Fruit fly (Drosophila melanogaster) whole organism, embryonic: ENCODE data around the gene Vta1.
A peak's percentile ranks its signal among the peaks of the same experiment; 100 is the strongest.

Experiments used
- Asciz ChIP-seq: fragments of 200-800 bp; sonication (Bioruptor generic); optimal IDR thresholded peaks from 2 replicates; lab custom pipeline; 2017; ENCODE audit warnings: missing biosample characterization, mild to moderate bottlenecking, missing genetic modification characterization, missing genetic modification reagents
- Atf-2 ChIP-seq: fragments of 200-800 bp; sonication (Bioruptor generic); optimal IDR thresholded peaks from 2 replicates; lab custom pipeline; 2016; ENCODE audit warnings: missing biosample characterization, missing genetic modification characterization
- CG10543 ChIP-seq: fragments of 200-800 bp; sonication (Bioruptor generic); optimal IDR thresholded peaks from 3 replicates; lab custom pipeline; 2017; ENCODE audit warnings: missing biosample characterization, mild to moderate bottlenecking, missing genetic modification characterization, moderate library complexity
- CG11093 ChIP-seq: fragments of 200-800 bp; sonication (Bioruptor generic); IDR thresholded peaks from 3 replicates; pipeline ENCODE4 v1.3.6; 2022; ENCODE audit warnings: missing biosample characterization, missing genetic modification characterization
- CG12769 ChIP-seq: fragments of 200-800 bp; sonication (Bioruptor generic); optimal IDR thresholded peaks from 2 replicates; lab custom pipeline; 2019; ENCODE audit warnings: missing biosample characterization, mild to moderate bottlenecking, missing genetic modification characterization, moderate library complexity
- CG13287 ChIP-seq: fragments of 200-800 bp; sonication (Bioruptor generic); IDR thresholded peaks from 2 replicates; pipeline ENCODE4 v1.3.6; 2022; ENCODE audit warnings: missing biosample characterization, missing genetic modification characterization; ENCODE audit not compliant: partially characterized antibody
- CG13296 ChIP-seq: fragments of 200-800 bp; sonication (Bioruptor generic); optimal IDR thresholded peaks from 3 replicates; lab custom pipeline; 2018; ENCODE audit warnings: missing biosample characterization, mild to moderate bottlenecking, missing genetic modification characterization
- CG13894 ChIP-seq: fragments of 200-800 bp; sonication (Bioruptor generic); optimal IDR thresholded peaks from 3 replicates; lab custom pipeline; 2018; ENCODE audit warnings: missing biosample characterization, mild to moderate bottlenecking, missing genetic modification characterization, moderate library complexity
- CG18011 ChIP-seq: fragments of 200-800 bp; sonication (Bioruptor generic); optimal IDR thresholded peaks from 2 replicates; lab custom pipeline; 2017; ENCODE audit warnings: missing biosample characterization, missing genetic modification characterization, mild to moderate bottlenecking, moderate library complexity, missing genotype
- CG18599 ChIP-seq: fragments of 200-800 bp; sonication (Bioruptor generic); optimal IDR thresholded peaks from 3 replicates; lab custom pipeline; 2017; ENCODE audit warnings: missing biosample characterization, missing genetic modification characterization, mild to moderate bottlenecking, moderate library complexity, missing genetic modification reagents
- CG18619 ChIP-seq: fragments of 200-800 bp; sonication (Bioruptor generic); optimal IDR thresholded peaks from 3 replicates; lab custom pipeline; 2017; ENCODE audit warnings: missing biosample characterization, mild to moderate bottlenecking, missing genetic modification characterization
- CG2202 ChIP-seq: fragments of 200-800 bp; sonication (Bioruptor generic); optimal IDR thresholded peaks from 2 replicates; lab custom pipeline; 2018; ENCODE audit warnings: missing biosample characterization, mild to moderate bottlenecking, missing genetic modification characterization
- CG32532 ChIP-seq: fragments of 200-800 bp; sonication (Bioruptor generic); IDR thresholded peaks from 2 replicates; pipeline ENCODE4 v1.3.6; 2022; ENCODE audit warnings: missing biosample characterization, missing genetic modification characterization
- CG33557 ChIP-seq: fragments of 200-800 bp; sonication (Bioruptor generic); optimal IDR thresholded peaks from 2 replicates; lab custom pipeline; 2019; ENCODE audit warnings: missing biosample characterization, mild to moderate bottlenecking, missing genetic modification characterization, moderate library complexity
- CG34376 ChIP-seq: fragments of 200-800 bp; sonication (Bioruptor generic); optimal IDR thresholded peaks from 2 replicates; lab custom pipeline; 2018; ENCODE audit warnings: missing biosample characterization, mild to moderate bottlenecking, missing genetic modification characterization
- CG6854 ChIP-seq: fragments of 200-800 bp; sonication (Bioruptor generic); optimal IDR thresholded peaks from 3 replicates; lab custom pipeline; 2017; ENCODE audit warnings: missing biosample characterization, mild to moderate bottlenecking, missing genetic modification characterization
- CG8388 ChIP-seq: fragments of 200-800 bp; sonication (Bioruptor generic); optimal IDR thresholded peaks from 2 replicates; lab custom pipeline; 2019; ENCODE audit warnings: missing biosample characterization, mild to moderate bottlenecking, missing genetic modification characterization, moderate library complexity
- CG9215 ChIP-seq: fragments of 200-800 bp; sonication (Bioruptor generic); IDR thresholded peaks from 2 replicates; pipeline ENCODE4 v1.3.6; 2022; ENCODE audit warnings: missing biosample characterization, missing genetic modification characterization
- D ChIP-seq, 2 experiments: fragments of 200-800 bp in 1 of 2; fragments of >200 bp in 1 of 2; sonication (Bioruptor generic) in 1 of 2; optimal IDR thresholded peaks; 2 replicates in 1 of 2; 3 replicates in 1 of 2; lab custom pipeline; 2017; ENCODE audit warnings: mild to moderate bottlenecking in 1 of 2, missing biosample characterization in 1 of 2, missing genetic modification characterization in 1 of 2, missing genetic modification reagents in 1 of 2
- E2f2 ChIP-seq: fragments of 200-800 bp; sonication (Bioruptor generic); IDR thresholded peaks from 2 replicates; pipeline ENCODE4 v1.3.6; 2022; ENCODE audit warnings: missing biosample characterization, missing genetic modification characterization
- Hmr ChIP-seq: fragments of 200-800 bp; sonication (Bioruptor generic); optimal IDR thresholded peaks from 3 replicates; lab custom pipeline; 2017; ENCODE audit warnings: mild to moderate bottlenecking, missing biosample characterization, missing genetic modification reagents, missing genetic modification characterization
- Hr3 ChIP-seq: fragments of 200-800 bp; sonication (Bioruptor generic); optimal IDR thresholded peaks from 3 replicates; lab custom pipeline; 2016; ENCODE audit warnings: missing biosample characterization, missing genetic modification characterization
- Med ChIP-seq: fragments of 200-800 bp; sonication (Bioruptor generic); peaks from one replicate; lab custom pipeline; 2016; ENCODE audit warnings: missing biosample characterization, missing genetic modification characterization, mild to moderate bottlenecking, inconsistent platforms, moderate library complexity
- NC2α ChIP-seq: fragments of 200-800 bp; sonication (Bioruptor generic); optimal IDR thresholded peaks from 2 replicates; lab custom pipeline; 2016; ENCODE audit warnings: missing biosample characterization, missing genetic modification characterization
- Nf-YC ChIP-seq: fragments of 200-800 bp; optimal IDR thresholded peaks from 3 replicates; lab custom pipeline; 2019; ENCODE audit warnings: missing biosample characterization, mild to moderate bottlenecking, missing genetic modification characterization, moderate library complexity
- TFAM ChIP-seq: fragments of 200-800 bp; sonication (Bioruptor generic); optimal IDR thresholded peaks from 2 replicates; lab custom pipeline; 2017; ENCODE audit warnings: missing biosample characterization, missing genetic modification characterization, inconsistent platforms
- Trl ChIP-seq, 3 experiments: fragments of >200 bp in 2 of 3; fragments of 200-800 bp in 1 of 3; sonication (Bioruptor generic) in 1 of 3; optimal IDR thresholded peaks; 2 replicates in 1 of 3; 3 replicates in 2 of 3; lab custom pipeline; 2016 to 2017; ENCODE audit warnings: missing biosample characterization in 1 of 3, missing genetic modification characterization in 1 of 3
- bbx ChIP-seq: fragments of 200-800 bp; sonication (Bioruptor generic); IDR thresholded peaks from 2 replicates; pipeline ENCODE4 v1.3.6; 2022; ENCODE audit warnings: missing biosample characterization, missing genetic modification characterization; ENCODE audit not compliant: partially characterized antibody
- crol ChIP-seq: fragments of 200-800 bp; sonication (Bioruptor generic); IDR thresholded peaks from 2 replicates; pipeline ENCODE4 v1.3.6; 2022; ENCODE audit warnings: missing biosample characterization, missing genetic modification characterization
- crp ChIP-seq, 2 experiments: fragments of 200-800 bp; sonication (Bioruptor generic); optimal IDR thresholded peaks; 2 replicates in 1 of 2; 3 replicates in 1 of 2; lab custom pipeline; 2017; ENCODE audit warnings: missing biosample characterization in 2 of 2, missing genetic modification characterization in 2 of 2, mild to moderate bottlenecking in 1 of 2, moderate library complexity in 1 of 2
- fd3F ChIP-seq: fragments of 200-800 bp; sonication (Bioruptor generic); optimal IDR thresholded peaks from 2 replicates; lab custom pipeline; 2018; ENCODE audit warnings: missing biosample characterization, mild to moderate bottlenecking, missing genetic modification characterization, moderate library complexity
- grau ChIP-seq: fragments of 200-800 bp; optimal IDR thresholded peaks from 3 replicates; lab custom pipeline; 2019; ENCODE audit warnings: missing biosample characterization, mild to moderate bottlenecking, missing genetic modification characterization, moderate library complexity
- gro ChIP-seq: fragments of 200-800 bp; sonication (Bioruptor generic); optimal IDR thresholded peaks from 2 replicates; lab custom pipeline; 2016; ENCODE audit warnings: missing biosample characterization, missing genetic modification characterization
- hb ChIP-seq: fragments of 200-800 bp; sonication (Bioruptor generic); IDR thresholded peaks from 3 replicates; pipeline ENCODE4 v1.3.6; 2022; ENCODE audit warnings: missing biosample characterization, missing genetic modification characterization; ENCODE audit not compliant: partially characterized antibody
- inv ChIP-seq: fragments of 200-800 bp; sonication (Bioruptor generic); IDR thresholded peaks from 2 replicates; pipeline ENCODE4 v1.3.6; 2022; ENCODE audit warnings: missing biosample characterization, missing genetic modification characterization; ENCODE audit not compliant: partially characterized antibody
- nerfin-1 ChIP-seq: fragments of 200-800 bp; sonication (Bioruptor generic); optimal IDR thresholded peaks from 3 replicates; lab custom pipeline; 2019; ENCODE audit warnings: missing biosample characterization, mild to moderate bottlenecking, missing genetic modification characterization, moderate library complexity
- oc ChIP-seq: fragments of 200-800 bp; sonication (Bioruptor generic); optimal IDR thresholded peaks from 2 replicates; lab custom pipeline; 2018; ENCODE audit warnings: missing biosample characterization, mild to moderate bottlenecking, missing genetic modification characterization, moderate library complexity
- onecut ChIP-seq: fragments of 200-800 bp; sonication (Bioruptor generic); IDR thresholded peaks from 2 replicates; pipeline ENCODE4 v1.3.6; 2022; ENCODE audit warnings: missing biosample characterization, missing genetic modification characterization
- pfk ChIP-seq: fragments of 200-800 bp; sonication (Bioruptor generic); optimal IDR thresholded peaks from 2 replicates; lab custom pipeline; 2018; ENCODE audit warnings: missing biosample characterization, mild to moderate bottlenecking, missing genetic modification characterization, moderate library complexity
- pzg ChIP-seq: fragments of 200-800 bp; sonication (Bioruptor generic); optimal IDR thresholded peaks from 3 replicates; lab custom pipeline; 2018; ENCODE audit warnings: missing biosample characterization, mild to moderate bottlenecking, missing genetic modification characterization, moderate library complexity
- schlank ChIP-seq: fragments of 200-800 bp; sonication (Bioruptor generic); optimal IDR thresholded peaks from 2 replicates; lab custom pipeline; 2018; ENCODE audit warnings: missing biosample characterization, mild to moderate bottlenecking, missing genetic modification characterization
- scrt ChIP-seq: fragments of 200-800 bp; sonication (Bioruptor generic); optimal IDR thresholded peaks from 2 replicates; lab custom pipeline; 2018; ENCODE audit warnings: missing biosample characterization, mild to moderate bottlenecking, missing genetic modification characterization, moderate library complexity
- seq ChIP-seq: fragments of 200-800 bp; sonication (Bioruptor generic); IDR thresholded peaks from 2 replicates; pipeline ENCODE4 v1.3.6; 2022; ENCODE audit warnings: missing biosample characterization, missing genetic modification characterization
- stc ChIP-seq: fragments of 200-800 bp; sonication (Bioruptor generic); IDR thresholded peaks from 2 replicates; pipeline ENCODE4 v1.3.6; 2022; ENCODE audit warnings: missing biosample characterization, missing genetic modification characterization
- sug ChIP-seq: fragments of 200-800 bp; optimal IDR thresholded peaks from 2 replicates; lab custom pipeline; 2019; ENCODE audit warnings: missing biosample characterization, mild to moderate bottlenecking, missing genetic modification characterization, moderate library complexity
- tx ChIP-seq: fragments of 200-800 bp; sonication (Bioruptor generic); optimal IDR thresholded peaks from 2 replicates; lab custom pipeline; 2016; ENCODE audit warnings: missing biosample characterization, missing genetic modification characterization
- vnd ChIP-seq: fragments of 200-800 bp; sonication (Bioruptor generic); IDR thresholded peaks from 3 replicates; pipeline ENCODE4 v1.3.6; 2022; ENCODE audit warnings: missing biosample characterization, missing genetic modification characterization; ENCODE audit not compliant: partially characterized antibody

Gene Vta1

dm6 chr3L:1648690-1649355 is 3.9 kb downstream of the Vta1 start, which contains the start of gene CG13920 (continued):
- no peak for TF ChIP-seq Hmr
- TF ChIP-seq Med = peak; percentile 59
- TF ChIP-seq Asciz (GFP tag; lab: Kevin White, UChicago) = no peak
- no peak for TF ChIP-seq CG18011
- no peak for TF ChIP-seq grau (tag; lab: Kevin White, UChicago)
- TF ChIP-seq CG13296 (GFP tag; lab: Kevin White, UChicago) = no peak
- TF ChIP-seq CG6854 (GFP tag; lab: Kevin White, UChicago) = no peak
- TF ChIP-seq CG9215 (GFP tag; lab: Robert Waterston, UW) = no peak
- TF ChIP-seq D (optimal IDR thresholded peaks at IDR 0.05; lab: Kevin White, UChicago) = no peak
- TF ChIP-seq D (GFP tag; optimal IDR thresholded peaks at IDR 0.05; lab: Kevin White, UChicago) = no peak
- no peak for TF ChIP-seq CG11093 (GFP tag; lab: Robert Waterston, UW)
- no peak for TF ChIP-seq vnd (GFP tag; lab: Robert Waterston, UW)
- peak; percentile 59 to 62 for TF ChIP-seq Trl (optimal IDR thresholded peaks at IDR 0.05; lab: Kevin White, UChicago)
- no peak for TF ChIP-seq Trl (GFP tag; optimal IDR thresholded peaks at IDR 0.05; lab: Kevin White, UChicago)
- TF ChIP-seq onecut (GFP tag; lab: Robert Waterston, UW) = peak; percentile 99
- TF ChIP-seq CG18619 (GFP tag; lab: Kevin White, UChicago) = no peak
- peak; percentile 13; the same call in 1 of the 2 replicates for TF ChIP-seq CG13287
- peak; percentile 31 for TF ChIP-seq nerfin-1 (tag; lab: Kevin White, UChicago)
- TF ChIP-seq CG32532 (GFP tag; lab: Robert Waterston, UW) = no peak
- TF ChIP-seq CG8388 (GFP tag; lab: Kevin White, UChicago) = no peak
- peak; percentile 30 for TF ChIP-seq pfk
- TF ChIP-seq gro (GFP tag; lab: Kevin White, UChicago) = no peak
- no peak for TF ChIP-seq inv
- no peak for TF ChIP-seq TFAM (GFP tag; lab: Kevin White, UChicago)
- no peak for TF ChIP-seq Atf-2
- TF ChIP-seq CG10543 = peak; percentile 72
- TF ChIP-seq E2f2 = 0 out of 2 replicates have a peak, but pooled peaks have one; percentile 11
- peak; percentile 59 for TF ChIP-seq sug (tag; lab: Kevin White, UChicago)
- peak; percentile 3 for TF ChIP-seq Nf-YC (tag; lab: Kevin White, UChicago)
- TF ChIP-seq Hr3 (GFP tag; lab: Kevin White, UChicago) = no peak
- peak; percentile 4 for TF ChIP-seq scrt (GFP tag; lab: Kevin White, UChicago)
- TF ChIP-seq pzg (GFP tag; lab: Kevin White, UChicago) = peak; percentile 3
- no peak for TF ChIP-seq schlank (tag; lab: Kevin White, UChicago)
- TF ChIP-seq oc (tag; lab: Kevin White, UChicago) = no peak
- no peak for TF ChIP-seq hb
- TF ChIP-seq seq (GFP tag; lab: Robert Waterston, UW) = peak; percentile 85
- TF ChIP-seq fd3F = no peak
- peak; percentile 21; the same call in 1 of the 2 replicates for TF ChIP-seq bbx (GFP tag; lab: Robert Waterston, UW)
- TF ChIP-seq crol (GFP tag; lab: Robert Waterston, UW) = peak; percentile 78
- TF ChIP-seq NC2α (GFP tag; lab: Kevin White, UChicago) = no peak
- TF ChIP-seq stc (GFP tag; lab: Robert Waterston, UW) = no peak
- peak; percentile 61 for TF ChIP-seq CG13894 (tag; lab: Kevin White, UChicago)
- TF ChIP-seq CG12769 (tag; lab: Kevin White, UChicago) = peak; percentile 25
- peak; percentile 20 for TF ChIP-seq CG18599 (GFP tag; lab: Kevin White, UChicago)
- TF ChIP-seq tx = no peak
- no peak for TF ChIP-seq CG2202 (tag; lab: Kevin White, UChicago)
- no peak for TF ChIP-seq crp (GFP tag; optimal IDR thresholded peaks at IDR 0.05; lab: Kevin White, UChicago)
- TF ChIP-seq CG33557 (GFP tag; lab: Kevin White, UChicago) = no peak
- no peak for TF ChIP-seq CG34376
